Worm (Caenorhabditis elegans) whole organism, L4 larva: ENCODE results near the gene kin-24.

ENCODE experiments used
- R02D3.7 ChIP-seq: fragments of 150-350 bp; sonication (generic microtip); optimal IDR thresholded peaks from 3 replicates; lab custom pipeline; 2014; ENCODE audit warnings: missing biosample characterization, missing genetic modification characterization
- ces-1 ChIP-seq: fragments of 150-350 bp; sonication (generic microtip); optimal IDR thresholded peaks from 4 replicates; lab custom pipeline; 2014; ENCODE audit warnings: missing biosample characterization, missing genetic modification reagents, missing genetic modification characterization
- daf-12 ChIP-seq: fragments of 150-350 bp; optimal IDR thresholded peaks from 2 replicates; lab custom pipeline; 2014; ENCODE audit warnings: missing biosample characterization, missing genetic modification reagents, missing genetic modification characterization
- daf-16 ChIP-seq, 3 experiments: sonication (generic microtip); optimal IDR thresholded peaks; 2 replicates each; lab custom pipeline; 2016 to 2017; ENCODE audit warnings: missing genetic modification characterization in 3 of 3, missing genetic modification reagents in 3 of 3, mild to moderate bottlenecking in 2 of 3, missing compliant biosample characterization in 2 of 3, missing biosample characterization in 1 of 3, moderate library complexity in 1 of 3
- fkh-10 ChIP-seq: fragments of 150-350 bp; optimal IDR thresholded peaks from 2 replicates; lab custom pipeline; 2014; ENCODE audit warnings: missing biosample characterization, missing genetic modification reagents, missing genetic modification characterization
- lin-13 ChIP-seq: fragments of 150-350 bp; optimal IDR thresholded peaks from 2 replicates; lab custom pipeline; 2014; ENCODE audit warnings: missing biosample characterization, missing genetic modification reagents, missing genetic modification characterization
- lin-15B ChIP-seq: fragments of 150-350 bp; sonication (generic microtip); optimal IDR thresholded peaks from 3 replicates; lab custom pipeline; 2014; ENCODE audit warnings: missing biosample characterization, missing genetic modification characterization
- lin-29 ChIP-seq: fragments of 200-800 bp; sonication (Bioruptor generic); IDR thresholded peaks from 2 replicates; pipeline ENCODE4 v1.3.6; 2022; ENCODE audit warnings: missing genetic modification reagents, missing genetic modification characterization, missing compliant biosample characterization
- lsy-2 ChIP-seq, 2 experiments: fragments of 150-350 bp in 1 of 2; sonication (generic microtip) in 1 of 2; optimal IDR thresholded peaks; 2 replicates each; lab custom pipeline; 2014 to 2017; ENCODE audit warnings: missing biosample characterization in 2 of 2, missing genetic modification characterization in 2 of 2
- nhr-11 ChIP-seq: fragments of 150-350 bp; optimal IDR thresholded peaks from 2 replicates; lab custom pipeline; 2014; ENCODE audit warnings: missing biosample characterization, missing genetic modification characterization
- unc-130 ChIP-seq: sonication (generic microtip); optimal IDR thresholded peaks from 2 replicates; lab custom pipeline; 2016; ENCODE audit warnings: missing genetic modification reagents, missing genetic modification characterization, missing compliant biosample characterization
- zag-1 ChIP-seq: fragments of 150-350 bp; optimal IDR thresholded peaks from 2 replicates; lab custom pipeline; 2014; ENCODE audit warnings: missing biosample characterization, missing genetic modification characterization
- zip-2 ChIP-seq: fragments of 150-350 bp; optimal IDR thresholded peaks from 2 replicates; lab custom pipeline; 2014; ENCODE audit warnings: missing biosample characterization, missing genetic modification characterization
- ztf-11 ChIP-seq: fragments of 150-350 bp; optimal IDR thresholded peaks from 2 replicates; lab custom pipeline; 2014; ENCODE audit warnings: missing biosample characterization, missing genetic modification characterization

ce11 chrIV:9872786-9873185 lies 31.9 kb upstream of the kin-24 start:
- TF ChIP-seq lsy-2 (tag; optimal IDR thresholded peaks at IDR 0.05; lab: Kevin White, UChicago): peak in 1 of 2 experiments; percentile 19
- TF ChIP-seq daf-16 (GFP tag; optimal IDR thresholded peaks at IDR 0.05; lab: Kevin White, UChicago): no peak
- TF ChIP-seq daf-16 (tag; optimal IDR thresholded peaks at IDR 0.05; lab: Kevin White, UChicago): peak; percentile 85
- no peak for TF ChIP-seq nhr-11 (tag; lab: Kevin White, UChicago)
- TF ChIP-seq ztf-11 (tag; lab: Kevin White, UChicago): no peak
- no peak for TF ChIP-seq daf-12
- TF ChIP-seq zag-1: no peak
- TF ChIP-seq fkh-10 (GFP tag; lab: Kevin White, UChicago): no peak
- TF ChIP-seq lin-29 (GFP tag; lab: Robert Waterston, UW): no peak
- no peak for TF ChIP-seq lin-13
- no peak for TF ChIP-seq lin-15B (tag; lab: Kevin White, UChicago)
- no peak for TF ChIP-seq ces-1 (GFP tag; lab: Kevin White, UChicago)
- no peak for TF ChIP-seq unc-130 (GFP tag; lab: Kevin White, UChicago)
- no peak for TF ChIP-seq R02D3.7
- no peak for TF ChIP-seq zip-2 (tag; lab: Kevin White, UChicago)
